Worm (Caenorhabditis elegans) whole organism, L4 larva: Measurements from ENCODE around the gene sdz-19.
A peak's percentile ranks its signal among the peaks of the same experiment; 100 is the strongest.

ENCODE experiments used
- D1046.2 ChIP-seq: fragments of 200-800 bp; sonication (Bioruptor generic); IDR thresholded peaks from 2 replicates; pipeline ENCODE4 v1.3.6; 2022; ENCODE audit warnings: missing genetic modification characterization, missing compliant biosample characterization
- F26F4.8 ChIP-seq: fragments of 200-800 bp; sonication (Bioruptor generic); conservative IDR thresholded peaks from 2 replicates; pipeline ENCODE4 v1.3.6; 2022; ENCODE audit warnings: missing genetic modification characterization, missing compliant biosample characterization
- F37D6.2 ChIP-seq: sonication (generic microtip); optimal IDR thresholded peaks from 2 replicates; lab custom pipeline; 2016; ENCODE audit warnings: mild to moderate bottlenecking, missing genetic modification characterization, missing compliant biosample characterization
- F44E2.7 ChIP-seq: fragments of 200-800 bp; sonication (Bioruptor generic); IDR thresholded peaks from 2 replicates; pipeline ENCODE4 v2.1.2; 2022; ENCODE audit warnings: missing genetic modification characterization, missing compliant biosample characterization
- F49E8.2 ChIP-seq: sonication (generic microtip); optimal IDR thresholded peaks from 2 replicates; lab custom pipeline; 2016; ENCODE audit warnings: missing compliant biosample characterization, mild to moderate bottlenecking, missing genetic modification characterization, borderline replicate concordance
- T20F7.1 ChIP-seq: fragments of 200-800 bp; sonication (Bioruptor generic); optimal IDR thresholded peaks from 2 replicates; lab custom pipeline; 2018; ENCODE audit warnings: mild to moderate bottlenecking, missing genetic modification characterization, missing compliant biosample characterization
- Y48G9A.11 ChIP-seq: fragments of 200-800 bp; sonication (Bioruptor generic); IDR thresholded peaks from 2 replicates; pipeline ENCODE4 v1.3.6; 2022; ENCODE audit warnings: missing genetic modification reagents, missing genetic modification characterization, missing compliant biosample characterization
- ZK337.2 ChIP-seq: fragments of 200-800 bp; sonication (Bioruptor generic); IDR thresholded peaks from 2 replicates; pipeline ENCODE4 v1.3.6; 2022; ENCODE audit warnings: missing genetic modification reagents, missing genetic modification characterization, missing compliant biosample characterization
- aha-1 ChIP-seq: fragments of 150-350 bp; peaks from one replicate; lab custom pipeline; 2014; ENCODE audit warnings: missing biosample characterization, missing genetic modification characterization
- ama-1 ChIP-seq: fragments of 150-350 bp; optimal IDR thresholded peaks from 2 replicates; lab custom pipeline; 2014; ENCODE audit warnings: inconsistent platforms, mixed read lengths
- attf-4 ChIP-seq: sonication (generic microtip); optimal IDR thresholded peaks from 3 replicates; lab custom pipeline; 2017; ENCODE audit warnings: missing biosample characterization, missing genetic modification characterization
- ceh-28 ChIP-seq: fragments of 150-350 bp; optimal IDR thresholded peaks from 2 replicates; lab custom pipeline; 2014; ENCODE audit warnings: missing biosample characterization, missing genetic modification reagents, missing genetic modification characterization
- ceh-32 ChIP-seq: sonication (generic microtip); optimal IDR thresholded peaks from 2 replicates; lab custom pipeline; 2016; ENCODE audit warnings: mild to moderate bottlenecking, missing genetic modification characterization, missing compliant biosample characterization; ENCODE audit not compliant: poor library complexity
- ceh-44 ChIP-seq: fragments of 200-800 bp; sonication (Bioruptor generic); IDR thresholded peaks from 2 replicates; pipeline ENCODE4 v1.3.6; 2022; ENCODE audit warnings: missing genetic modification reagents, missing genetic modification characterization, missing compliant biosample characterization
- ceh-62 ChIP-seq: sonication (generic microtip); optimal IDR thresholded peaks from 2 replicates; lab custom pipeline; 2017; ENCODE audit warnings: missing biosample characterization, missing genetic modification characterization
- daf-12 ChIP-seq: fragments of 150-350 bp; optimal IDR thresholded peaks from 2 replicates; lab custom pipeline; 2014; ENCODE audit warnings: missing biosample characterization, missing genetic modification reagents, missing genetic modification characterization
- daf-16 ChIP-seq, 3 experiments: sonication (generic microtip); optimal IDR thresholded peaks; 2 replicates each; lab custom pipeline; 2016 to 2017; ENCODE audit warnings: missing genetic modification characterization in 3 of 3, missing genetic modification reagents in 3 of 3, mild to moderate bottlenecking in 2 of 3, missing compliant biosample characterization in 2 of 3, missing biosample characterization in 1 of 3, moderate library complexity in 1 of 3
- daf-8 ChIP-seq: fragments of 200-800 bp; sonication (Bioruptor generic); IDR thresholded peaks from 2 replicates; pipeline ENCODE4 v1.3.6; 2022; ENCODE audit warnings: missing genetic modification characterization, missing compliant biosample characterization
- dmd-6 ChIP-seq: fragments of 200-800 bp; sonication (Bioruptor generic); IDR thresholded peaks from 2 replicates; pipeline ENCODE4 v1.3.6; 2022; ENCODE audit warnings: missing genetic modification reagents, missing genetic modification characterization, missing compliant biosample characterization
- dpl-1 ChIP-seq: fragments of 150-350 bp; optimal IDR thresholded peaks from 2 replicates; lab custom pipeline; 2014; ENCODE audit warnings: missing biosample characterization, missing genetic modification reagents, missing genetic modification characterization
- dve-1 ChIP-seq: sonication (generic microtip); optimal IDR thresholded peaks from 2 replicates; lab custom pipeline; 2017; ENCODE audit warnings: antibody characterized with exemption, mild to moderate bottlenecking, missing genetic modification characterization, missing compliant biosample characterization; ENCODE audit not compliant: insufficient read depth
- egl-27 ChIP-seq: sonication (generic microtip); optimal IDR thresholded peaks from 3 replicates; lab custom pipeline; 2017; ENCODE audit warnings: missing biosample characterization, missing genetic modification reagents, missing genetic modification characterization
- fkh-10 ChIP-seq: fragments of 150-350 bp; optimal IDR thresholded peaks from 2 replicates; lab custom pipeline; 2014; ENCODE audit warnings: missing biosample characterization, missing genetic modification reagents, missing genetic modification characterization
- hif-1 ChIP-seq, 2 experiments: sonication (generic microtip); optimal IDR thresholded peaks; 2 replicates each; lab custom pipeline; 2016 to 2017; ENCODE audit warnings: missing compliant biosample characterization in 2 of 2, missing genetic modification characterization in 2 of 2, missing genetic modification reagents in 2 of 2, missing genotype in 2 of 2, mild to moderate bottlenecking in 1 of 2
- lim-7 ChIP-seq: fragments of 200-800 bp; sonication (Bioruptor generic); IDR thresholded peaks from 2 replicates; pipeline ENCODE4 v1.3.6; 2022; ENCODE audit warnings: missing genetic modification characterization, missing compliant biosample characterization
- lin-13 ChIP-seq: fragments of 150-350 bp; optimal IDR thresholded peaks from 2 replicates; lab custom pipeline; 2014; ENCODE audit warnings: missing biosample characterization, missing genetic modification reagents, missing genetic modification characterization
- lin-15B ChIP-seq: fragments of 150-350 bp; sonication (generic microtip); optimal IDR thresholded peaks from 3 replicates; lab custom pipeline; 2014; ENCODE audit warnings: missing biosample characterization, missing genetic modification characterization
- lin-39 ChIP-seq: fragments of 150-350 bp; optimal IDR thresholded peaks from 2 replicates; lab custom pipeline; 2014; ENCODE audit warnings: missing biosample characterization, missing genetic modification reagents, missing genetic modification characterization
- lir-3 ChIP-seq: sonication (generic microtip); optimal IDR thresholded peaks from 2 replicates; lab custom pipeline; 2016; ENCODE audit warnings: mild to moderate bottlenecking, missing genetic modification characterization, missing compliant biosample characterization
- madf-5 ChIP-seq, 2 experiments: fragments of 200-800 bp; sonication (Bioruptor generic); IDR thresholded peaks; 2 replicates each; pipeline ENCODE4 v1.3.6; 2022; ENCODE audit warnings: missing compliant biosample characterization in 2 of 2, missing genetic modification characterization in 2 of 2
- madf-9 ChIP-seq: fragments of 200-800 bp; sonication (Bioruptor generic); conservative IDR thresholded peaks from 2 replicates; pipeline ENCODE4 v1.3.6; 2022; ENCODE audit warnings: missing genetic modification reagents, missing genetic modification characterization, missing compliant biosample characterization
- mes-2 ChIP-seq: sonication (generic microtip); optimal IDR thresholded peaks from 2 replicates; lab custom pipeline; 2016; ENCODE audit warnings: missing genotype, mild to moderate bottlenecking, missing genetic modification characterization, missing compliant biosample characterization; ENCODE audit not compliant: poor library complexity, severe bottlenecking
- mxl-3 ChIP-seq: fragments of 200-800 bp; sonication (Bioruptor generic); optimal IDR thresholded peaks from 2 replicates; lab custom pipeline; 2018; ENCODE audit warnings: mild to moderate bottlenecking, missing genetic modification characterization, missing compliant biosample characterization
- nhr-11 ChIP-seq: fragments of 150-350 bp; optimal IDR thresholded peaks from 2 replicates; lab custom pipeline; 2014; ENCODE audit warnings: missing biosample characterization, missing genetic modification characterization
- nhr-111 ChIP-seq: fragments of 200-800 bp; sonication (Bioruptor generic); optimal IDR thresholded peaks from 2 replicates; lab custom pipeline; 2018; ENCODE audit warnings: mild to moderate bottlenecking, missing genetic modification characterization, missing compliant biosample characterization
- nhr-237 ChIP-seq: sonication (generic microtip); optimal IDR thresholded peaks from 2 replicates; lab custom pipeline; 2017; ENCODE audit warnings: missing biosample characterization, missing genetic modification characterization
- nhr-25 ChIP-seq: sonication (generic microtip); optimal IDR thresholded peaks from 2 replicates; lab custom pipeline; 2017; ENCODE audit warnings: missing genetic modification characterization, mild to moderate bottlenecking, missing compliant biosample characterization, antibody characterized with exemption, moderate library complexity, borderline replicate concordance; ENCODE audit not compliant: insufficient read depth
- nhr-41 ChIP-seq: fragments of 200-800 bp; sonication (Bioruptor generic); IDR thresholded peaks from 2 replicates; pipeline ENCODE4 v1.3.6; 2022; ENCODE audit warnings: missing genetic modification reagents, missing genetic modification characterization, missing compliant biosample characterization
- nhr-42 ChIP-seq: fragments of 200-800 bp; sonication (Bioruptor generic); IDR thresholded peaks from 2 replicates; pipeline ENCODE4 v1.3.6; 2022; ENCODE audit warnings: missing genetic modification characterization, missing compliant biosample characterization
- nhr-48 ChIP-seq: sonication (generic microtip); optimal IDR thresholded peaks from 2 replicates; lab custom pipeline; 2016; ENCODE audit warnings: mild to moderate bottlenecking, missing genetic modification characterization, missing compliant biosample characterization
- nhr-6 ChIP-seq: fragments of 150-350 bp; optimal IDR thresholded peaks from 2 replicates; lab custom pipeline; 2014; ENCODE audit warnings: missing biosample characterization, missing genetic modification characterization
- nhr-76 ChIP-seq: fragments of 150-350 bp; optimal IDR thresholded peaks from 2 replicates; lab custom pipeline; 2014; ENCODE audit warnings: missing biosample characterization, missing genetic modification characterization
- saeg-2 ChIP-seq: fragments of 200-800 bp; sonication (Bioruptor generic); IDR thresholded peaks from 2 replicates; pipeline ENCODE4 v1.3.6; 2022; ENCODE audit warnings: missing genetic modification reagents, missing genetic modification characterization, missing compliant biosample characterization
- snpc-4 ChIP-seq: fragments of 150-350 bp; optimal IDR thresholded peaks from 2 replicates; lab custom pipeline; 2014; ENCODE audit warnings: missing biosample characterization, missing genetic modification characterization
- spr-1 ChIP-seq: sonication (generic microtip); optimal IDR thresholded peaks from 2 replicates; lab custom pipeline; 2016; ENCODE audit warnings: mild to moderate bottlenecking, missing genetic modification characterization, missing compliant biosample characterization
- spr-3 ChIP-seq: fragments of 200-800 bp; sonication (Bioruptor generic); optimal IDR thresholded peaks from 2 replicates; lab custom pipeline; 2018; ENCODE audit warnings: mild to moderate bottlenecking, missing genetic modification characterization, missing compliant biosample characterization
- unc-39 ChIP-seq: sonication (generic microtip); optimal IDR thresholded peaks from 2 replicates; lab custom pipeline; 2017; ENCODE audit warnings: missing biosample characterization, missing genetic modification characterization
- zag-1 ChIP-seq: fragments of 150-350 bp; optimal IDR thresholded peaks from 2 replicates; lab custom pipeline; 2014; ENCODE audit warnings: missing biosample characterization, missing genetic modification characterization
- zfp-3 ChIP-seq: fragments of 200-800 bp; sonication (Bioruptor generic); conservative IDR thresholded peaks from 2 replicates; pipeline ENCODE4 v1.3.6; 2022; ENCODE audit warnings: missing genetic modification reagents, missing genetic modification characterization, missing compliant biosample characterization
- zip-11 ChIP-seq: fragments of 200-800 bp; sonication (Bioruptor generic); IDR thresholded peaks from 2 replicates; pipeline ENCODE4 v1.3.6; 2022; ENCODE audit warnings: missing genetic modification characterization, missing compliant biosample characterization
- ztf-11 ChIP-seq: fragments of 150-350 bp; optimal IDR thresholded peaks from 2 replicates; lab custom pipeline; 2014; ENCODE audit warnings: missing biosample characterization, missing genetic modification characterization

Gene sdz-19

DNA sequence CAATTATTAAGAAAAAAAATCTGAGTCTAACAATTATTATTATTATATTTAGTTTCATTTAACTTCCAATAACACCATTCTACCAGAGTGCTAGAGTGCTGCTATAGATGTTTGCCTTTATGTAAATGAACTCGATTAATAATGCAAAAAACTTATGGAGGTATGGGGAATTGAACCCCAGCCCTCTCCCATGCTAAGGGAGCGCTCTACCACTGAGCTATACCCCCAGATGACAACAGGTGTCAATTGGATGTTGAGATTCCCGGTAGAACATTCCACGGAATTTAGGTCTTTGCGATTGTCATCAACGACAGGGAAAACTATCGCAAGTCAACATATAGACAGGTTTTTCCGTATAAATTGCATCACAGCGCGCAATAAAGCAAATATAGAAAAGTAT is 45.1 kb downstream of the sdz-19 start (continued):
- no peak for TF ChIP-seq ztf-11 (tag; lab: Kevin White, UChicago)
- peak; percentile 20 for TF ChIP-seq nhr-6 (tag; lab: Kevin White, UChicago)
- no peak for TF ChIP-seq unc-39 (tag; lab: Kevin White, UChicago)
- peak; percentile 46; the same call in 1 of the 2 replicates for TF ChIP-seq zip-11 (GFP tag; lab: Robert Waterston, UW)
- 0 out of 2 replicates have a peak, but pooled peaks have one; percentile 65 for TF ChIP-seq nhr-42 (GFP tag; lab: Robert Waterston, UW)
- no peak for TF ChIP-seq attf-4
- TF ChIP-seq fkh-10, result no peak
- peak; percentile 90 for TF ChIP-seq lim-7 (GFP tag; lab: Robert Waterston, UW)
- no peak for TF ChIP-seq nhr-237 (tag; lab: Kevin White, UChicago)
- peak; percentile 71 for TF ChIP-seq nhr-48 (tag; lab: Kevin White, UChicago)
- peak; percentile 86 for TF ChIP-seq F26F4.8 (GFP tag; lab: Robert Waterston, UW)
- no peak for TF ChIP-seq ceh-32
- peak; percentile 76 for TF ChIP-seq lir-3 (tag; lab: Kevin White, UChicago)
- no peak for TF ChIP-seq zag-1 (tag; lab: Kevin White, UChicago)
- TF ChIP-seq F44E2.7 (GFP tag; lab: Robert Waterston, UW), result 0 out of 2 replicates have a peak, but pooled peaks have one; percentile 13
- TF ChIP-seq daf-12, result no peak
- no peak for TF ChIP-seq ceh-62
- 0 out of 2 replicates have a peak, but pooled peaks have one; percentile 26 for TF ChIP-seq nhr-41
- TF ChIP-seq F49E8.2 (tag; lab: Kevin White, UChicago), result peak; percentile 71
- peak; percentile 32 for TF ChIP-seq spr-3 (GFP tag; lab: Kevin White, UChicago)
- TF ChIP-seq nhr-25 (tag; lab: Kevin White, UChicago), result peak; percentile 34
- TF ChIP-seq ceh-44 (GFP tag; lab: Robert Waterston, UW), result peak; percentile 75; the same call in 1 of the 2 replicates
- TF ChIP-seq aha-1 (tag; lab: Kevin White, UChicago), result peak; percentile 72
- TF ChIP-seq madf-5 (GFP tag; IDR thresholded peaks at IDR 0.05; lab: Robert Waterston, UW), result 0 out of 4 replicates have a peak, but pooled peaks have one; percentile 5 to 56
- TF ChIP-seq lin-15B (tag; lab: Kevin White, UChicago), result no peak
- peak; percentile 57 for TF ChIP-seq nhr-111 (GFP tag; lab: Kevin White, UChicago)
- peak; percentile 69 for TF ChIP-seq dmd-6
- TF ChIP-seq daf-16 (GFP tag; optimal IDR thresholded peaks at IDR 0.05; lab: Kevin White, UChicago), result peak; percentile 23 to 81
- peak; percentile 73 for TF ChIP-seq daf-16 (tag; optimal IDR thresholded peaks at IDR 0.05; lab: Kevin White, UChicago)
- TF ChIP-seq lin-39, result no peak
- peak; percentile 73 for TF ChIP-seq mes-2
- peak; percentile 9 to 78 for TF ChIP-seq hif-1 (tag; optimal IDR thresholded peaks at IDR 0.05; lab: Kevin White, UChicago)
- no peak for TF ChIP-seq egl-27 (tag; lab: Kevin White, UChicago)
- TF ChIP-seq nhr-76 (tag; lab: Kevin White, UChicago), result no peak
- TF ChIP-seq ZK337.2, result peak; percentile 48; the same call in 1 of the 2 replicates
- TF ChIP-seq dve-1 (tag; lab: Kevin White, UChicago), result peak; percentile 42
- TF ChIP-seq ceh-28 (tag; lab: Kevin White, UChicago), result no peak
- TF ChIP-seq F37D6.2 (tag; lab: Kevin White, UChicago), result no peak
- TF ChIP-seq D1046.2 (GFP tag; lab: Robert Waterston, UW), result no peak
- TF ChIP-seq ama-1 (lab: Kevin White, UChicago), result no peak
- TF ChIP-seq lin-13, result peak; percentile 60
- peak; percentile 79 for TF ChIP-seq spr-1
- TF ChIP-seq mxl-3 (GFP tag; lab: Kevin White, UChicago), result peak; percentile 49
- TF ChIP-seq snpc-4 (tag; lab: Kevin White, UChicago), result no peak
- peak; percentile 71; the same call in 1 of the 2 replicates for TF ChIP-seq Y48G9A.11
- 0 out of 2 replicates have a peak, but pooled peaks have one; percentile 40 for TF ChIP-seq saeg-2
- peak; percentile 75; the same call in 1 of the 2 replicates for TF ChIP-seq zfp-3 (GFP tag; lab: Robert Waterston, UW)
- TF ChIP-seq madf-9 (GFP tag; lab: Robert Waterston, UW), result peak; percentile 85
- no peak for TF ChIP-seq nhr-11 (tag; lab: Kevin White, UChicago)
- no peak for TF ChIP-seq T20F7.1 (GFP tag; lab: Kevin White, UChicago)
- peak; percentile 30 for TF ChIP-seq dpl-1 (GFP tag; lab: Kevin White, UChicago)
- TF ChIP-seq daf-8 (GFP tag; lab: Robert Waterston, UW), result no peak
